Worm (Caenorhabditis elegans) whole organism, L4 larva: ENCODE measurements around the gene clec-173.
"Not testable (repeated sequence)": the region's sequence is repeated elsewhere in the genome, so short reads cannot be mapped to it uniquely, and the experiment has no call there.

ENCODE experiments used
- F37D6.2 ChIP-seq: sonication (generic microtip); optimal IDR thresholded peaks from 2 replicates; lab custom pipeline; 2016; ENCODE audit warnings: mild to moderate bottlenecking, missing genetic modification characterization, missing compliant biosample characterization
- F44E2.7 ChIP-seq: fragments of 200-800 bp; sonication (Bioruptor generic); IDR thresholded peaks from 2 replicates; pipeline ENCODE4 v2.1.2; 2022; ENCODE audit warnings: missing genetic modification characterization, missing compliant biosample characterization
- F49E8.2 ChIP-seq: sonication (generic microtip); optimal IDR thresholded peaks from 2 replicates; lab custom pipeline; 2016; ENCODE audit warnings: missing compliant biosample characterization, mild to moderate bottlenecking, missing genetic modification characterization, borderline replicate concordance
- T20F7.1 ChIP-seq: fragments of 200-800 bp; sonication (Bioruptor generic); optimal IDR thresholded peaks from 2 replicates; lab custom pipeline; 2018; ENCODE audit warnings: mild to moderate bottlenecking, missing genetic modification characterization, missing compliant biosample characterization
- T26A8.4 ChIP-seq: fragments of 200-800 bp; sonication (Bioruptor generic); IDR thresholded peaks from 2 replicates; pipeline ENCODE4 v1.3.6; 2022; ENCODE audit warnings: missing genetic modification characterization, missing compliant biosample characterization
- Y48G9A.11 ChIP-seq: fragments of 200-800 bp; sonication (Bioruptor generic); IDR thresholded peaks from 2 replicates; pipeline ENCODE4 v1.3.6; 2022; ENCODE audit warnings: missing genetic modification reagents, missing genetic modification characterization, missing compliant biosample characterization
- Y75B8A.6 ChIP-seq: fragments of 200-800 bp; sonication (Bioruptor generic); IDR thresholded peaks from 2 replicates; pipeline ENCODE4 v1.3.6; 2022; ENCODE audit warnings: missing genetic modification reagents, missing genetic modification characterization, missing compliant biosample characterization
- ZK337.2 ChIP-seq: fragments of 200-800 bp; sonication (Bioruptor generic); IDR thresholded peaks from 2 replicates; pipeline ENCODE4 v1.3.6; 2022; ENCODE audit warnings: missing genetic modification reagents, missing genetic modification characterization, missing compliant biosample characterization
- ceh-20 ChIP-seq: fragments of 200-800 bp; sonication (Bioruptor generic); IDR thresholded peaks from 2 replicates; pipeline ENCODE4 v1.3.6; 2022; ENCODE audit warnings: missing genetic modification reagents, missing genetic modification characterization, missing compliant biosample characterization
- daf-8 ChIP-seq: fragments of 200-800 bp; sonication (Bioruptor generic); IDR thresholded peaks from 2 replicates; pipeline ENCODE4 v1.3.6; 2022; ENCODE audit warnings: missing genetic modification characterization, missing compliant biosample characterization
- dmd-6 ChIP-seq: fragments of 200-800 bp; sonication (Bioruptor generic); IDR thresholded peaks from 2 replicates; pipeline ENCODE4 v1.3.6; 2022; ENCODE audit warnings: missing genetic modification reagents, missing genetic modification characterization, missing compliant biosample characterization
- dmd-9 ChIP-seq: fragments of 200-800 bp; sonication (Bioruptor generic); IDR thresholded peaks from 2 replicates; pipeline ENCODE4 v1.3.6; 2022; ENCODE audit warnings: missing genetic modification reagents, missing genetic modification characterization, missing compliant biosample characterization
- dpl-1 ChIP-seq: fragments of 150-350 bp; optimal IDR thresholded peaks from 2 replicates; lab custom pipeline; 2014; ENCODE audit warnings: missing biosample characterization, missing genetic modification reagents, missing genetic modification characterization
- duxl-1 ChIP-seq: sonication (generic microtip); optimal IDR thresholded peaks from 2 replicates; lab custom pipeline; 2016; ENCODE audit warnings: mild to moderate bottlenecking, missing genetic modification characterization, moderate library complexity, missing compliant biosample characterization; ENCODE audit not compliant: poor library complexity
- dve-1 ChIP-seq: sonication (generic microtip); optimal IDR thresholded peaks from 2 replicates; lab custom pipeline; 2017; ENCODE audit warnings: antibody characterized with exemption, mild to moderate bottlenecking, missing genetic modification characterization, missing compliant biosample characterization; ENCODE audit not compliant: insufficient read depth
- egl-43 ChIP-seq: fragments of 200-800 bp; sonication (Bioruptor generic); IDR thresholded peaks from 2 replicates; pipeline ENCODE4 v1.3.6; 2022; ENCODE audit warnings: missing genetic modification reagents, missing genetic modification characterization, missing compliant biosample characterization
- lin-29 ChIP-seq: fragments of 200-800 bp; sonication (Bioruptor generic); IDR thresholded peaks from 2 replicates; pipeline ENCODE4 v1.3.6; 2022; ENCODE audit warnings: missing genetic modification reagents, missing genetic modification characterization, missing compliant biosample characterization
- lsy-2 ChIP-seq, 2 experiments: fragments of 150-350 bp in 1 of 2; sonication (generic microtip) in 1 of 2; optimal IDR thresholded peaks; 2 replicates each; lab custom pipeline; 2014 to 2017; ENCODE audit warnings: missing biosample characterization in 2 of 2, missing genetic modification characterization in 2 of 2
- madf-5 ChIP-seq, 2 experiments: fragments of 200-800 bp; sonication (Bioruptor generic); IDR thresholded peaks; 2 replicates each; pipeline ENCODE4 v1.3.6; 2022; ENCODE audit warnings: missing compliant biosample characterization in 2 of 2, missing genetic modification characterization in 2 of 2
- madf-9 ChIP-seq: fragments of 200-800 bp; sonication (Bioruptor generic); conservative IDR thresholded peaks from 2 replicates; pipeline ENCODE4 v1.3.6; 2022; ENCODE audit warnings: missing genetic modification reagents, missing genetic modification characterization, missing compliant biosample characterization
- mdt-29 ChIP-seq: fragments of 200-800 bp; sonication (Bioruptor generic); IDR thresholded peaks from 2 replicates; pipeline ENCODE4 v1.3.6; 2022; ENCODE audit warnings: missing genetic modification reagents, missing genetic modification characterization, missing compliant biosample characterization
- mes-2 ChIP-seq: sonication (generic microtip); optimal IDR thresholded peaks from 2 replicates; lab custom pipeline; 2016; ENCODE audit warnings: missing genotype, mild to moderate bottlenecking, missing genetic modification characterization, missing compliant biosample characterization; ENCODE audit not compliant: poor library complexity, severe bottlenecking
- mxl-2 ChIP-seq: fragments of 200-800 bp; sonication (Bioruptor generic); conservative IDR thresholded peaks from 2 replicates; pipeline ENCODE4 v1.3.6; 2022; ENCODE audit warnings: missing genetic modification reagents, missing genetic modification characterization, missing compliant biosample characterization
- mxl-3 ChIP-seq: fragments of 200-800 bp; sonication (Bioruptor generic); optimal IDR thresholded peaks from 2 replicates; lab custom pipeline; 2018; ENCODE audit warnings: mild to moderate bottlenecking, missing genetic modification characterization, missing compliant biosample characterization
- nhr-102 ChIP-seq: sonication (generic microtip); optimal IDR thresholded peaks from 2 replicates; lab custom pipeline; 2016; ENCODE audit warnings: mild to moderate bottlenecking, missing genetic modification characterization, moderate library complexity, missing compliant biosample characterization
- nhr-28 ChIP-seq: fragments of 150-350 bp; optimal IDR thresholded peaks from 2 replicates; lab custom pipeline; 2014; ENCODE audit warnings: missing biosample characterization, missing genetic modification characterization
- nhr-41 ChIP-seq: fragments of 200-800 bp; sonication (Bioruptor generic); IDR thresholded peaks from 2 replicates; pipeline ENCODE4 v1.3.6; 2022; ENCODE audit warnings: missing genetic modification reagents, missing genetic modification characterization, missing compliant biosample characterization
- nhr-42 ChIP-seq: fragments of 200-800 bp; sonication (Bioruptor generic); IDR thresholded peaks from 2 replicates; pipeline ENCODE4 v1.3.6; 2022; ENCODE audit warnings: missing genetic modification characterization, missing compliant biosample characterization
- nhr-48 ChIP-seq: sonication (generic microtip); optimal IDR thresholded peaks from 2 replicates; lab custom pipeline; 2016; ENCODE audit warnings: mild to moderate bottlenecking, missing genetic modification characterization, missing compliant biosample characterization
- nhr-77 ChIP-seq: fragments of 150-350 bp; optimal IDR thresholded peaks from 2 replicates; lab custom pipeline; 2014; ENCODE audit warnings: missing biosample characterization, missing genetic modification characterization
- pha-4 ChIP-seq, 2 experiments: fragments of 150-350 bp in 1 of 2; fragments of 200-800 bp in 1 of 2; sonication (Bioruptor generic) in 1 of 2; IDR thresholded peaks in 1 of 2; optimal IDR thresholded peaks in 1 of 2; 2 replicates each; pipeline versions ENCODE4 v1.3.6 to Lab custom; 2014 to 2022; ENCODE audit warnings: missing genetic modification characterization in 2 of 2, missing genetic modification reagents in 2 of 2, missing biosample characterization in 1 of 2, missing compliant biosample characterization in 1 of 2
- php-3 ChIP-seq: fragments of 200-800 bp; sonication (Bioruptor generic); IDR thresholded peaks from 2 replicates; pipeline ENCODE4 v1.3.6; 2022; ENCODE audit warnings: missing genetic modification reagents, missing genetic modification characterization, missing compliant biosample characterization
- rbr-2 ChIP-seq: sonication (generic microtip); optimal IDR thresholded peaks from 2 replicates; lab custom pipeline; 2016; ENCODE audit warnings: missing genotype, missing genetic modification characterization, missing compliant biosample characterization
- saeg-2 ChIP-seq: fragments of 200-800 bp; sonication (Bioruptor generic); IDR thresholded peaks from 2 replicates; pipeline ENCODE4 v1.3.6; 2022; ENCODE audit warnings: missing genetic modification reagents, missing genetic modification characterization, missing compliant biosample characterization
- snpc-1.2 ChIP-seq: fragments of 200-800 bp; sonication (Bioruptor generic); IDR thresholded peaks from 2 replicates; pipeline ENCODE4 v1.3.6; 2022; ENCODE audit warnings: missing genetic modification reagents, missing genetic modification characterization, missing compliant biosample characterization
- snpc-4 ChIP-seq: fragments of 150-350 bp; optimal IDR thresholded peaks from 2 replicates; lab custom pipeline; 2014; ENCODE audit warnings: missing biosample characterization, missing genetic modification characterization
- spr-1 ChIP-seq: sonication (generic microtip); optimal IDR thresholded peaks from 2 replicates; lab custom pipeline; 2016; ENCODE audit warnings: mild to moderate bottlenecking, missing genetic modification characterization, missing compliant biosample characterization
- spr-3 ChIP-seq: fragments of 200-800 bp; sonication (Bioruptor generic); optimal IDR thresholded peaks from 2 replicates; lab custom pipeline; 2018; ENCODE audit warnings: mild to moderate bottlenecking, missing genetic modification characterization, missing compliant biosample characterization
- tag-97 ChIP-seq: fragments of 200-800 bp; sonication (Bioruptor generic); IDR thresholded peaks from 2 replicates; pipeline ENCODE4 v1.3.6; 2022; ENCODE audit warnings: missing genetic modification characterization, missing compliant biosample characterization
- tra-1 ChIP-seq: fragments of 200-800 bp; sonication (Bioruptor generic); IDR thresholded peaks from 2 replicates; pipeline ENCODE4 v1.3.6; 2022; ENCODE audit warnings: missing genetic modification reagents, missing genetic modification characterization, missing compliant biosample characterization
- unc-130 ChIP-seq: sonication (generic microtip); optimal IDR thresholded peaks from 2 replicates; lab custom pipeline; 2016; ENCODE audit warnings: missing genetic modification reagents, missing genetic modification characterization, missing compliant biosample characterization
- vab-7 ChIP-seq: fragments of 200-800 bp; sonication (Bioruptor generic); IDR thresholded peaks from 2 replicates; pipeline ENCODE4 v1.3.6; 2022; ENCODE audit warnings: missing genetic modification reagents, missing genetic modification characterization, missing compliant biosample characterization
- zfp-2 ChIP-seq: sonication (generic microtip); optimal IDR thresholded peaks from 2 replicates; lab custom pipeline; 2016; ENCODE audit warnings: mild to moderate bottlenecking, missing genetic modification characterization, missing compliant biosample characterization
- zfp-3 ChIP-seq: fragments of 200-800 bp; sonication (Bioruptor generic); conservative IDR thresholded peaks from 2 replicates; pipeline ENCODE4 v1.3.6; 2022; ENCODE audit warnings: missing genetic modification reagents, missing genetic modification characterization, missing compliant biosample characterization

The clec-173 gene

ce11 chrIV:3267581-3267980 is at the start of gene clec-173:
clec-173 (minus strand) TSS chrIV:3267681.
- TF ChIP-seq nhr-77 (no peak), snpc-4 (tag; lab: Kevin White, UChicago) (no peak), ceh-20 (no peak)

ce11 chrIV:3314099-3314498 is 46.6 kb upstream of the clec-173 start:
- TF ChIP-seq lsy-2 (tag; optimal IDR thresholded peaks at IDR 0.05; lab: Kevin White, UChicago): peak in 1 of 2 experiments; percentile 58
- TF ChIP-seq, all 104 proteins: peak for 1; not testable (repeated sequence) for 103

- peak; percentile 96 for TF ChIP-seq mdt-29
- peak; percentile 96 for TF ChIP-seq php-3 (GFP tag; lab: Robert Waterston, UW)
- TF ChIP-seq egl-43: peak; percentile 89
- TF ChIP-seq spr-3 (GFP tag; lab: Kevin White, UChicago): peak; percentile 54
- peak; percentile 83; the same call in 1 of the 2 replicates for TF ChIP-seq Y75B8A.6
- peak; percentile 96 for TF ChIP-seq tra-1 (GFP tag; lab: Robert Waterston, UW)
- TF ChIP-seq F44E2.7 (GFP tag; lab: Robert Waterston, UW): peak; percentile 72; the same call in 1 of the 2 replicates
- peak; percentile 97 for TF ChIP-seq daf-8 (GFP tag; lab: Robert Waterston, UW)
- TF ChIP-seq dve-1: peak; percentile 35
- peak; percentile 98 for TF ChIP-seq zfp-3 (GFP tag; lab: Robert Waterston, UW)
- TF ChIP-seq pha-4 (GFP tag; IDR thresholded peaks at IDR 0.05; lab: Robert Waterston, UW): peak; percentile 96; the same call in 1 of the 2 replicates
- not testable (repeated sequence) for TF ChIP-seq pha-4 (tag; optimal IDR thresholded peaks at IDR 0.05; lab: Kevin White, UChicago)
- TF ChIP-seq nhr-42 (GFP tag; lab: Robert Waterston, UW): peak; percentile 98
- TF ChIP-seq lin-29: peak; percentile 96
- TF ChIP-seq snpc-1.2: peak; percentile 88
- TF ChIP-seq dmd-6: peak; percentile 98
- peak; percentile 97 for TF ChIP-seq dmd-9 (GFP tag; lab: Robert Waterston, UW)
- peak; percentile 78 for TF ChIP-seq mes-2 (tag; lab: Kevin White, UChicago)
- peak; percentile 93 for TF ChIP-seq nhr-41 (GFP tag; lab: Robert Waterston, UW)
- TF ChIP-seq nhr-28 (tag; lab: Kevin White, UChicago): peak; percentile 6
- TF ChIP-seq nhr-77: peak; percentile 38
- TF ChIP-seq vab-7 (GFP tag; lab: Robert Waterston, UW): peak; percentile 77
- TF ChIP-seq unc-130 (GFP tag; lab: Kevin White, UChicago): peak; percentile 51
- peak; percentile 45 for TF ChIP-seq mxl-3 (GFP tag; lab: Kevin White, UChicago)
- peak; percentile 94 for TF ChIP-seq saeg-2
- TF ChIP-seq dpl-1: peak; percentile 56
- TF ChIP-seq nhr-48 (tag; lab: Kevin White, UChicago): peak; percentile 63
- peak; percentile 78 to 92 for TF ChIP-seq lsy-2 (tag; optimal IDR thresholded peaks at IDR 0.05; lab: Kevin White, UChicago)
- TF ChIP-seq madf-5 (GFP tag; IDR thresholded peaks at IDR 0.05; lab: Robert Waterston, UW): peak in 1 of 2 experiments; percentile 86; a peak in 1 of 4 replicates
- TF ChIP-seq spr-1: peak; percentile 66
- TF ChIP-seq T20F7.1 (GFP tag; lab: Kevin White, UChicago): peak; percentile 87
- peak; percentile 87 for TF ChIP-seq rbr-2 (tag; lab: Kevin White, UChicago)
- TF ChIP-seq zfp-2: peak; percentile 72
- TF ChIP-seq mxl-2: 0 out of 2 replicates have a peak, but pooled peaks have one; percentile 47
- peak; percentile 22 for TF ChIP-seq F49E8.2 (tag; lab: Kevin White, UChicago)
- TF ChIP-seq nhr-102 (tag; lab: Kevin White, UChicago): peak; percentile 88
- peak; percentile 64 for TF ChIP-seq duxl-1
- peak; percentile 82 for TF ChIP-seq madf-9 (GFP tag; lab: Robert Waterston, UW)
- TF ChIP-seq tag-97: 0 out of 2 replicates have a peak, but pooled peaks have one; percentile 40
- TF ChIP-seq ZK337.2 (GFP tag; lab: Robert Waterston, UW): peak; percentile 82
- peak; percentile 96 for TF ChIP-seq ceh-20
- peak; percentile 94 for TF ChIP-seq Y48G9A.11 (GFP tag; lab: Robert Waterston, UW)
- peak; percentile 67 for TF ChIP-seq F37D6.2 (tag; lab: Kevin White, UChicago)
- peak; percentile 98 for TF ChIP-seq T26A8.4 (GFP tag; lab: Robert Waterston, UW)
Observed at ce11 chrIV:3313311-3313710, 45.8 kb upstream of the clec-173 start.
